Worm (Caenorhabditis elegans) whole organism, dauer: ENCODE data around the gene aexr-2.

ENCODE experiments used
- unc-62 ChIP-seq: sonication (generic microtip); optimal IDR thresholded peaks from 2 replicates; lab custom pipeline; 2017; ENCODE audit warnings: missing biosample characterization, missing genetic modification reagents, missing genetic modification characterization

aexr-2 gene

ce11 chrX:6631437-6631836 is at the start of gene aexr-2:
aexr-2 (minus strand) TSS chrX:6631537.
- no peak for TF ChIP-seq unc-62 (GFP tag; lab: Kevin White, UChicago)

ce11 chrX:6674333-6674919 is 43.1 kb upstream of the aexr-2 start, which contains the start of gene F38B6.4:
F38B6.4 (plus strand) TSS chrX:6674869.
- no peak for TF ChIP-seq unc-62 (GFP tag; lab: Kevin White, UChicago)

ce11 chrX:6672519-6672918 is 41.2 kb upstream of the aexr-2 start, which contains the start of gene col-172:
col-172 (plus strand) TSS chrX:6672819.
- TF ChIP-seq unc-62 (GFP tag; lab: Kevin White, UChicago) = no peak

DNA sequence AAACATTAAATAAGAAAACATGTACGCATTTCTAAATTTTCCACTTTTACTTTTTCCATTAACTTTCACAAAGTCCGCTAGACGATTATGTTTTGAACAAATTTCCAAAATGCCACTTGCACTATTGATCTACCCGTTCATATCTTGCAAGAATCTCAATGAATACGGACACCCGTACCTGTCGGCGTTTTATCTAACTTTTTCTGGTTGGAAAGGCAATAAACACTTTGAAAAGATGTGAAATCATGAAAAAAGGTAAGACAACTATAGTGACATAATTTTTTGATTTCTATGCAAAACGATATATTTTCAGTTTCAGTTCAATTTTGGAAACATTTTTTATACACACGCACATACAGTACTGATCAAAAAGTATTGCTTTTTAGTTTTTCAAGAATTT is 40.4 kb upstream of the aexr-2 start:
- no peak for TF ChIP-seq unc-62 (GFP tag; lab: Kevin White, UChicago)

DNA sequence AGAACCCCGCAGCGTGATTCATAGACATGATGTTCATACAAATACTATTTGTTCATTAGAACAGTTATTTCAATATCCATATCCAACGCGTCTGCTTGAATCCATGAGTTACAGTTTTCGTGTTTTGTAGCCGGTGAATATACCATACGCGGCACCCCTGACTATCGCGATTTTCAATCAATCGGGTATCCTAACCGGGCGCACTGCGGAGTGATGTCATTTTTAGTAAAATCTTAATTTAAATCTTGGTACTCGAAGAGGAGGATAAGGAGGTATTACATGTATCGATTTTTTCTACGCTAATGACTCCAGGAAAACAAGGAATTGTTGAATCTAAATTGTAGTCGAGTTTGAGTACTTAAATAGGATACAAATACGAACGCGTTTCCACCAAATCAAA is 38.0 kb upstream of the aexr-2 start:
- no peak for TF ChIP-seq unc-62 (GFP tag; lab: Kevin White, UChicago)

DNA sequence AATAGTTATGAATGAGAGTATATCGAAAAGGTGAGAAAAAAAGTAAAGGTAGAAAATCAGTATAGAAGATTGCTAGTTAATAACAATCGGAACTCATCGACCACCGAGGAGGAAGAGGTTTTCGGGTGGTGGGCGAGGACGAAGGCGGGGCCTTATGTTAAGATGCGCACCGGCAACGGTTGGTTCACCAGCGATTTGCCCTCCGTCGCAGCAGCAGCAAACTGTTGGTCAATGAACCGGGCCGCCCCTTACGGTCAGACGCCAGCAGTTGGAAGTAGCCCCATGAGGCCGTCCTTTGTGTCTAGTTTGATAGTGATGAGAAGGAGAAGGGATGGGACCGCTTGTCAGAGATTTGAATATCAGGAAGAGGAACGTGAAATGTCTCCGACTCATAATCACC is 37.6 kb upstream of the aexr-2 start, which contains the start of gene nhr-137:
TSS of gene nhr-137 (minus strand) at position 101 of the 400 bp plus-strand sequence.
- no peak for TF ChIP-seq unc-62 (GFP tag; lab: Kevin White, UChicago)

DNA sequence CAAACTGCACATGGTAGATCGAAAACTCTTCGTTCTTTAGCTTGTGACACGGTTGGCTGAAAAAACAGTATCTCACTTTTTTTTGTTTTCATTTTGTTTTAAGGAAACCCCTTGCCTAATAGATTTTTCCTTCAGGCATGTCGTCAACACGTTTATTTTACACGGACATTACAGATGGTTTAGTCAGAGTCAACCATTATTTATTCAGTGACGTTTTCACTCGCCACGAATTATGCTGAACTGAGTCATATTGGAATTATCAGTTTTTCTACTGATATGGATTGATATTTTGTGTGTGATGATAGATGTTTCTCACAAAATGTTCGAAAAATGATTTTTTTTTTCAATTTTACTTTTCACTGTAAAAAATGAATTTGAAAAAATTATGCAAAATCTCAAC is 36.1 kb upstream of the aexr-2 start:
- no peak for TF ChIP-seq unc-62 (GFP tag; lab: Kevin White, UChicago)

- TF ChIP-seq unc-62 (GFP tag; lab: Kevin White, UChicago) = no peak
Measured at ce11 chrX:6665129-6665858, 34.0 kb upstream of the aexr-2 start.

DNA sequence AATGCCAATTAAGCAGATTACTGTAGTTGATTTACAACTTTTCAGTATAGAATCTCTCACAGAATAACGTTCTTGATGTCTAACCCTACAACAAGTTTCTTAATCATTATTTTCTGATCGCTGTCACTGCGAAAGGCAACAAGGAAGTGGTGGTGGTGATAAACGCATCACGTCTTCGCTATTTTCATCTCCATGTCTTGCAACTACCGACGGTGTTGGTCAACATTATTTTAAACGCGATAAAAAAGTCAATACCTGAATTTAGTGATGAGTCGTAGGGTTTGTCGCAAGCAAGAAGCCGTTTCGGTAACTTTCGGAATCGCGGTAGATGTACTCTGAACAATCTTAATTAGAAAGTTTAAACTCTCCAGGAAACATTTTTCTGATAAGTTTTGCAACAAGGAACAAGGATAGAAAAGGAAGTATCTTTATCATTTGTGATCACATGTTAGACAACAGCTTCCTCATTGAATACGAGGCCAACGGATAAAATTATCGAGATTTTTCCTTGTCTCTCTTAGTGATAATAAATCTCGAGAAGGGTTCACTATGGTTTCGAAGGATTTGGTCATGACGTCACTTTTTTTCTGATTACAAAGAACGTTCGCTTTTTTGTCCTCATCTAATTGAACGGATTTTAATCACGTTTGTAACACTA is 32.6 kb upstream of the aexr-2 start:
- TF ChIP-seq unc-62 (GFP tag; lab: Kevin White, UChicago) = no peak

DNA sequence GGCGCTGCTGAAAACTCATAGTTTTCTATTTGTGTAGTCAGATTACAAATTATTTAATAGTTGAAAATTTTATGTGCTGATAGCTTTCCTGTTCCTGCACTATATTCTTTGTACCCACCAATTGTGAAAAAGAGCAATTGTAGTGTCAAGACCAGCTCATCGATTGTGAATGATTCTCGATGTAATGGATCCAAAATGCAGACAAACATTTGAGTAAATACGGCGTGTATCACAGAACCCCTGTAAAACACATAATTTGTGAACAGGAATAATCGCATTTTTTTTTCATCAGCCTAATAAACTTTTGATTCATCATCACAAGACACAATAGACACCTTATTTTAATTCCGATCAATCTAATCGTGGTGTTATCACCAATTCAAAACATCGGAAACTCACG is 30.9 kb upstream of the aexr-2 start:
- no peak for TF ChIP-seq unc-62 (GFP tag; lab: Kevin White, UChicago)

ce11 chrX:6656770-6657169 is 25.4 kb upstream of the aexr-2 start:
- TF ChIP-seq unc-62 (GFP tag; lab: Kevin White, UChicago) = no peak

DNA sequence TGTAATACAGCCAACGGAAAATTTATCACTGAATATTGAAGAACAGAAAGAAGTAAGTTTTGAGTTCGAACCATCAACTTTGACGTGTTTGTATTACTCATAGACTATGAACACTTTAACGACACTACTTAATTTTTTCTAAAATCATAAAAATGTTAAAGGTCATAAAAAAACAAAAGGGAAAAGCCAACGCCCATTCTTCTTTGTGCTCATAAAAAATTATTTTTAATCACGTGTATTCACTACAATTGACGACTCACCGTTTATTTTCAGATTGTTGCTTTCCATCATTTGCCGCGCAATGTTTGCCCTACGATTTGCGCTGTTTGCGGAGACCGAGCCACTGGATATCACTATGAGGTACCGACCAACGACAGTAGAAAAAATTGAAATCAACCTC is 24.9 kb upstream of the aexr-2 start:
- no peak for TF ChIP-seq unc-62 (GFP tag; lab: Kevin White, UChicago)

- TF ChIP-seq unc-62 (GFP tag; lab: Kevin White, UChicago) = no peak
Measured at ce11 chrX:6655163-6655562, 23.8 kb upstream of the aexr-2 start, which contains the start of gene nhr-173. nhr-173 (plus strand) TSS chrX:6655528.

ce11 chrX:6654139-6654538 is 22.8 kb upstream of the aexr-2 start:
- TF ChIP-seq unc-62 (GFP tag; lab: Kevin White, UChicago) = no peak

DNA sequence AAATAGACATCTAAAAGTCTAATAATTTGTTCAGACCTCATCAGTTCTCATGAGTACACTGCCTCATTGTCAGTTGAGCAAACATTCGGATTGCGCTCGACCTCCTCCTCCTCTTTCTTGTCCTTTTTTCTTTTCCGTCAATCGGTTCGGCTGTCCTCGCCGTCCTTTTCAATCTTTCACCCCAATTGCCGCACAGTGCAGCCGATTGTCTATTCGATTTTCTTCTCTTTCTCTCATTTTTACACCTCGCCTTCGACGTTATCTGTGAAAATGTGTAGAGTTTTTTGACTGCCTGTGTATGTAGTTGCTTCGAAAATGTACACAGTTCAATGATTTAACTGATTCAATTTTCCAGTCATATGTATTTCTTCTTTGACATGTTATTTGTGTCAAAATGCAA is 21.8 kb upstream of the aexr-2 start:
- no peak for TF ChIP-seq unc-62 (GFP tag; lab: Kevin White, UChicago)

DNA sequence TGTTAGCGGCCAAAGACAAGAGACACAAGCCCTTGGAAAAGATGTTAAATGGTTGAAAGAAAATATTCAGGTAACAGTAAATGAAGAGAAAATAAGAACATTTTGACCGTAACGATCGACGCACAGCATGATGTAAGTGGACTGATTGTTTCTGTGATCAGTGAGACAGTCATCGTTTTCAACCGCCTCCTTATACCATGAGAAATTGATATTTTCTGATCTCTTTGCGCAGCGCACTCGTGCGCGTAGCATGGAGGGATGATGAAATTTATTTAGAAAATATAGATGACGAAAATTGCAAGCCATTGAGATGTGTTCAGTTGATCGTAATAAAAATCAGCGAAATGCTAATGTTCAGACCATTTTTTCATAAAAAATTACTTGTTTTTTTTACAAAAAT is 18.2 kb upstream of the aexr-2 start:
- no peak for TF ChIP-seq unc-62 (GFP tag; lab: Kevin White, UChicago)
